Fruit fly (Drosophila melanogaster) whole organism, pupa: ENCODE results near the gene MAPk-Ak2.

ENCODE experiments used
- CG10348 ChIP-seq: fragments of 200-800 bp; sonication (Bioruptor generic); IDR thresholded peaks from 2 replicates; pipeline ENCODE4 v1.3.6; 2022; ENCODE audit warnings: missing biosample characterization, missing genetic modification characterization
- CG12605 ChIP-seq: fragments of 200-800 bp; sonication (Bioruptor generic); IDR thresholded peaks from 2 replicates; pipeline ENCODE4 v1.3.6; 2022; ENCODE audit warnings: missing biosample characterization, missing genetic modification characterization
- CG13204 ChIP-seq: fragments of 200-800 bp; sonication (Bioruptor generic); optimal IDR thresholded peaks from 2 replicates; lab custom pipeline; 2018; ENCODE audit warnings: missing biosample characterization, mild to moderate bottlenecking, missing genetic modification characterization, moderate library complexity
- CG14655 ChIP-seq: fragments of 200-800 bp; sonication (Bioruptor generic); optimal IDR thresholded peaks from 3 replicates; lab custom pipeline; 2017; ENCODE audit warnings: mild to moderate bottlenecking, missing biosample characterization, missing genetic modification reagents, missing genetic modification characterization
- CG15710 ChIP-seq: fragments of 200-800 bp; sonication (Bioruptor generic); optimal IDR thresholded peaks from 2 replicates; lab custom pipeline; 2018; ENCODE audit warnings: missing biosample characterization, mild to moderate bottlenecking, missing genetic modification characterization, moderate library complexity
- CG17806 ChIP-seq: fragments of 200-800 bp; sonication (Bioruptor generic); optimal IDR thresholded peaks from 2 replicates; lab custom pipeline; 2018; ENCODE audit warnings: missing biosample characterization, mild to moderate bottlenecking, missing genetic modification characterization, moderate library complexity
- CG32121 ChIP-seq: fragments of 200-800 bp; sonication (Bioruptor generic); IDR thresholded peaks from 2 replicates; pipeline ENCODE4 v1.3.6; 2022; ENCODE audit warnings: missing biosample characterization, missing genetic modification characterization
- CG34367 ChIP-seq: fragments of 200-800 bp; sonication (Bioruptor generic); optimal IDR thresholded peaks from 2 replicates; lab custom pipeline; 2018; ENCODE audit warnings: missing biosample characterization, mild to moderate bottlenecking, missing genetic modification characterization
- CG4496 ChIP-seq: fragments of 200-800 bp; sonication (Bioruptor generic); IDR thresholded peaks from 3 replicates; pipeline ENCODE4 v1.3.6; 2022; ENCODE audit warnings: missing biosample characterization, missing genetic modification characterization
- CG8159 ChIP-seq: fragments of 200-800 bp; sonication (Bioruptor generic); optimal IDR thresholded peaks from 3 replicates; lab custom pipeline; 2018; ENCODE audit warnings: missing biosample characterization, mild to moderate bottlenecking, missing genetic modification characterization, moderate library complexity
- CG8301 ChIP-seq: fragments of 200-800 bp; sonication (Bioruptor generic); optimal IDR thresholded peaks from 2 replicates; lab custom pipeline; 2018; ENCODE audit warnings: missing biosample characterization, mild to moderate bottlenecking, missing genetic modification characterization
- CG9948 ChIP-seq: fragments of 200-800 bp; sonication (Bioruptor generic); optimal IDR thresholded peaks from 2 replicates; lab custom pipeline; 2018; ENCODE audit warnings: missing biosample characterization, mild to moderate bottlenecking, missing genetic modification characterization, moderate library complexity
- D1 ChIP-seq: fragments of 200-800 bp; sonication (Bioruptor generic); optimal IDR thresholded peaks from 2 replicates; lab custom pipeline; 2018; ENCODE audit warnings: missing biosample characterization, mild to moderate bottlenecking, missing genetic modification characterization, moderate library complexity
- EcR ChIP-seq: fragments of 200-800 bp; sonication (Bioruptor generic); optimal IDR thresholded peaks from 3 replicates; lab custom pipeline; 2019; ENCODE audit warnings: missing biosample characterization, missing genetic modification characterization, mild to moderate bottlenecking, moderate library complexity, missing genetic modification reagents
- Ets98B ChIP-seq: fragments of 200-800 bp; sonication (Bioruptor generic); IDR thresholded peaks from 2 replicates; pipeline ENCODE4 v1.3.6; 2022; ENCODE audit warnings: missing biosample characterization, missing genetic modification characterization
- Pif1A ChIP-seq: fragments of 200-800 bp; sonication (Bioruptor generic); optimal IDR thresholded peaks from 3 replicates; lab custom pipeline; 2016; ENCODE audit warnings: missing biosample characterization, missing genetic modification characterization
- Pif1B ChIP-seq: fragments of 200-800 bp; sonication (Bioruptor generic); optimal IDR thresholded peaks from 3 replicates; lab custom pipeline; 2016; ENCODE audit warnings: missing biosample characterization, missing genetic modification characterization
- Snoo ChIP-seq: fragments of 200-800 bp; sonication (Bioruptor generic); optimal IDR thresholded peaks from 3 replicates; lab custom pipeline; 2017; ENCODE audit warnings: missing biosample characterization, mild to moderate bottlenecking, missing genetic modification characterization, inconsistent platforms
- fd96Ca ChIP-seq: fragments of 200-800 bp; sonication (Bioruptor generic); IDR thresholded peaks from 3 replicates; pipeline ENCODE4 v1.3.6; 2022; ENCODE audit warnings: missing biosample characterization, missing genetic modification characterization
- gl ChIP-seq: fragments of 200-800 bp; sonication (Bioruptor generic); optimal IDR thresholded peaks from 2 replicates; lab custom pipeline; 2018; ENCODE audit warnings: missing biosample characterization, mild to moderate bottlenecking, missing genetic modification characterization
- rn ChIP-seq: fragments of 200-800 bp; sonication (Bioruptor generic); IDR thresholded peaks from 2 replicates; pipeline ENCODE4 v1.3.6; 2022; ENCODE audit warnings: missing biosample characterization, missing genetic modification characterization

The MAPk-Ak2 gene

DNA sequence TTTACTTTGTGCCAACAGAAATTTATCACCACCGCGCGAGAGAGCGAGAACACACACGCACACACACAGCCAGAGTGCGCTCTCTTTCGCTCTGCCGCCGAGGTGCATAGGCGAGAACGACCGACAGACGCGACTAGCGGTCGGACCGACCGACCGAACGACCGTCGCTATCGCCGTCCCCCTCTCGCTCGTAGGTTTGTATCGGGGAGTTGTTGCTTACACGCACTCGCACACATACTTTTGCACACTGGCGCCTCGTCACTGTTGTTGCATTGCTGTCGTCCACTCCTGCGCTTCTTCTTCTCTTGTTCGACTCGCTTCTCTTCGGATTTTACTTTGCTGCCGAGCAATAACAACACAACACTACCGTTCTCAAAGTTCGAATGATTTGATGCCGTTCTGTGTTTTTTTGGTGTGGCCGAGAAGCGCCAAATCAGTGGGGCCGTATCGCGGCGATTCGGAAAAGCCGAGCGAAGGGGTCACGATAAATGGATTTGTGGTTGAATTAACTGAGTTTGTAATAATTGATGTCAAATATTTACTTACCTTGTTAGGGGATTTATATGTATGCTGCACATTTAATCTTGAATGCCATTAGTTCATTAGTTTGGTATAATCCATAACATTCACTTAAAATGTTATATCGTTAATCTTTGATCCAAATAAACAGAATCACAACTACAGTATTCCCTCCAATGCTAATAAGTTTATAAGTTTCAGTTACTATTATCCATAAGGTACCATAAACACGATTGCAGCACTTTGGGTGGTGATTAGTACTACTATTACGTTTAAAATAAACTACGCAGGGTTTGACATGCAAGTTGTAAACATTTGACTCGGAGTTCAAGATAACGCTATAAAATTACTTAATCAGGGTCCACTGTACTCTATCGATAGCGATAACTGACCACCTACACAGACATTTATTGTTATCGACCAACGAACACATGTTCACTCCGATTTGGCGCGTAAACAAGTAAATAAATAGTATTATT, 16.8 kb downstream of the MAPk-Ak2 start, which contains the start of the genes IntS6 and Rtel1:
Gene IntS6 (minus strand): TSS at position 391 of the 998 bp plus-strand sequence.
Gene Rtel1 (plus strand): TSS at position 884 of the 998 bp plus-strand sequence.
- peak; percentile 89 for TF ChIP-seq fd96Ca
- peak; percentile 85 for TF ChIP-seq Pif1B (GFP tag; lab: Kevin White, UChicago)
- peak; percentile 40 for TF ChIP-seq CG13204 (GFP tag; lab: Kevin White, UChicago)
- no peak for TF ChIP-seq D1 (tag; lab: Kevin White, UChicago)
- TF ChIP-seq CG4496 (GFP tag; lab: Robert Waterston, UW), result peak; percentile 90
- peak; percentile 84 for TF ChIP-seq Ets98B (GFP tag; lab: Robert Waterston, UW)
- TF ChIP-seq Pif1A (GFP tag; lab: Kevin White, UChicago), result peak; percentile 88
- TF ChIP-seq CG10348 (GFP tag; lab: Robert Waterston, UW), result peak; percentile 72
- TF ChIP-seq CG8159 (tag; lab: Kevin White, UChicago), result peak; percentile 89
- TF ChIP-seq CG15710 (tag; lab: Kevin White, UChicago), result peak; percentile 90
- peak; percentile 86 for TF ChIP-seq CG34367 (tag; lab: Kevin White, UChicago)
- TF ChIP-seq CG32121 (GFP tag; lab: Robert Waterston, UW), result peak; percentile 85
- peak; percentile 86 for TF ChIP-seq CG17806 (tag; lab: Kevin White, UChicago)
- TF ChIP-seq Snoo (tag; lab: Kevin White, UChicago), result peak; percentile 86
- peak; percentile 45 for TF ChIP-seq EcR (GFP tag; lab: Kevin White, UChicago)
- TF ChIP-seq CG14655 (GFP tag; lab: Kevin White, UChicago), result peak; percentile 87
- peak; percentile 76 for TF ChIP-seq CG12605 (GFP tag; lab: Robert Waterston, UW)
- peak; percentile 87 for TF ChIP-seq CG8301
- TF ChIP-seq rn (GFP tag; lab: Robert Waterston, UW), result peak; percentile 76
- peak; percentile 85 for TF ChIP-seq CG9948 (tag; lab: Kevin White, UChicago)
- peak; percentile 77 for TF ChIP-seq gl (tag; lab: Kevin White, UChicago)
- TF ChIP-seq, all 21 proteins: peak for 20

DNA sequence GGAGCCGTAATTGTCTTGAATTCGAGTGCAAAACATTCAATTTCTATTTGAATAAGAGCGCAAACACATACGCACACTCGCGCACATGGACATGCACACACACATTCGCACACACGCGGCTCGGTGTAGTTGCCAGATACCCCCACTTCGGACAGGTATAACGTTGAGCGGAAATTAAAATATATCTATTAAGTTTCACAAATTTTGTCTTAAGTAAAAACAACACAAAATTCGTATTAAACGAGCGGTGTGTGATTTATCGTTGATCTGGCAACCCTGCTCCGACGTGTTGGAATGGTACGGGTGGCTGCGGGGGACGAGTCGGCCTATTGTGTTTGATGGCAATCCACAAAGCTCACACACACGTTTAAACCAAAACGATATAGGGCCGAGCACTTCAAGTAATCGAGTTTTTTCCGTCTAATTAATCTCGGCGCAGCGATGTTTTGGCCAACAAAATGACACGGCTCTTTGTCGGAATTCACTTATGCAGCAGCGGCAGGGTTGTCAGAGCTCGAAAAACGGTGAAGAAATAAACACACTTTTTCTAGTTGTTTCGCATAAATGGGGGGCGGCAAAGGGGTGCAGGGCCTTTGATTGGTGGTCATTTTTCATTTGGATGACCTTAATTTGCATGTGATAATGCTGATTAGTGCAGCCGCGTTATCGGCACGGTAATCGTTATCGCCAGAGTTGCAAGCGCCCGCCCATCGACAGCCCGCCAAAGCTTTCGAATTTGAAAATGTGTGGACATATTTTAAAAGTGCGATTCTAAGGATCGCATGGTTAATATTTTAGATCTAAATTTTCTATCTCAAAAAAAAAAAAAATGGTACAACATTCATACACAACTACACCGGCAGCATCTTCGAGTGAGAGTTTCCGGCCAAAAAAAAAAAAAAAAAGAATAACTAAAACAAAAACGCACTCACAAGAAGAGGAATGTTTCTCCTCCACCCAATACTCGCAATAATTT, 17.9 kb downstream of the MAPk-Ak2 start:
- TF ChIP-seq gl (tag; lab: Kevin White, UChicago), result peak; percentile 50
- TF ChIP-seq rn (GFP tag; lab: Robert Waterston, UW), result peak; percentile 75; the same call in 1 of the 2 replicates
- peak; percentile 73 for TF ChIP-seq CG8159 (tag; lab: Kevin White, UChicago)
- peak; percentile 86 for TF ChIP-seq Ets98B (GFP tag; lab: Robert Waterston, UW)
- TF ChIP-seq fd96Ca, result peak; percentile 87
- no peak for TF ChIP-seq D1 (tag; lab: Kevin White, UChicago)
- peak; percentile 56 for TF ChIP-seq CG9948 (tag; lab: Kevin White, UChicago)
- peak; percentile 75 for TF ChIP-seq CG8301
- peak; percentile 69 for TF ChIP-seq CG15710 (tag; lab: Kevin White, UChicago)
- TF ChIP-seq CG17806 (tag; lab: Kevin White, UChicago), result peak; percentile 57
- TF ChIP-seq CG4496 (GFP tag; lab: Robert Waterston, UW), result peak; percentile 92
- no peak; the same call in 1 of the 2 replicates for TF ChIP-seq CG10348 (GFP tag; lab: Robert Waterston, UW)
- TF ChIP-seq CG34367 (tag; lab: Kevin White, UChicago), result peak; percentile 69
- TF ChIP-seq CG32121 (GFP tag; lab: Robert Waterston, UW), result peak; percentile 72
- peak; percentile 66 for TF ChIP-seq Snoo (tag; lab: Kevin White, UChicago)
- peak; percentile 56 for TF ChIP-seq Pif1B (GFP tag; lab: Kevin White, UChicago)
- peak; percentile 86 for TF ChIP-seq CG12605 (GFP tag; lab: Robert Waterston, UW)
- TF ChIP-seq CG13204 (GFP tag; lab: Kevin White, UChicago), result no peak
- TF ChIP-seq CG14655 (GFP tag; lab: Kevin White, UChicago), result peak; percentile 76
- TF ChIP-seq EcR (GFP tag; lab: Kevin White, UChicago), result no peak
- peak; percentile 71 for TF ChIP-seq Pif1A (GFP tag; lab: Kevin White, UChicago)

DNA sequence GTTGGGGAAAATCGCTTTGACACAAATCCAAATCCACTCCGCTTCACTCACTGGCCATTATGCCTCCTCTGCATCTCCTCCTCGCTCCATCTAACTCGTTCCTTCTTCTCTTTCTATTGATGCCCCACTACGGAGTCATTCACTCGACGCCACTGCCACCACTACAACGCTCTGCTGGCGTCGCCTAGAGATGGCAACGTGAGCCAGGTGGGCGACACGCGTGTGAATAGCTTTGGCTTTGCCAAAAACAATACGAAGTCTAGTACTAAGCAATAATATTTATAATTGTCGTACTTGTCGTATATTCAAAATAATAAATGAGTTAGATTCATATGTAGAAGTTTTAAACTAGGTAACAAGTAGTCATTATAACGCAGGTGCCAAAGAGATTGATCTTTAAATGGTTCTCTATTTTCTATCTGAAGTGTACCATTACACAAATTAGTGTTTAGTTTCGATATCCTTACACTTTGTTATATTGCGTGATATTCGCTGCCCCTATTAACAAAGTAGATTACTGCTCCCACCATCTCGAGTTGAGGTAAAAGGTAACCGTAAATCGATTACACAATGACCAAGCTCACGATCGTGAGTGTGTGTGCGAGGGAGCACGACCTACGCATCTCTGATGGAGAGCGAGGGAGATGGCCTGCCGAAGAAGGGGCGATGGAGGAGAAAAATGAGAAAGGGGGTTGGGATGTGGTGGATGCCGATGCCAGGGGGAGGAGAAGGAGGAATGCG, 18.8 kb downstream of the MAPk-Ak2 start:
- TF ChIP-seq Pif1B (GFP tag; lab: Kevin White, UChicago) (peak; percentile 15), Snoo (tag; lab: Kevin White, UChicago) (no peak), rn (GFP tag; lab: Robert Waterston, UW) (no peak), CG32121 (GFP tag; lab: Robert Waterston, UW) (0 out of 2 replicates have a peak, but pooled peaks have one; percentile 13), CG8159 (tag; lab: Kevin White, UChicago) (no peak), CG14655 (GFP tag; lab: Kevin White, UChicago) (peak; percentile 21), CG8301 (peak; percentile 20), Ets98B (GFP tag; lab: Robert Waterston, UW) (peak; percentile 37; the same call in 1 of the 2 replicates), fd96Ca (peak; percentile 64; the same call in 2 of the 3 replicates), CG4496 (GFP tag; lab: Robert Waterston, UW) (peak; percentile 42; the same call in 1 of the 3 replicates), EcR (GFP tag; lab: Kevin White, UChicago) (peak; percentile 46), gl (tag; lab: Kevin White, UChicago) (no peak)
